Worm (Caenorhabditis elegans) whole organism, L3 larva: ENCODE measurements around the gene srg-50.

Source experiments
- R02D3.7 ChIP-seq: fragments of 150-350 bp; optimal IDR thresholded peaks from 2 replicates; lab custom pipeline; 2014; ENCODE audit warnings: missing biosample characterization, missing genetic modification characterization
- ZK546.5 ChIP-seq: sonication (generic microtip); optimal IDR thresholded peaks from 2 replicates; lab custom pipeline; 2017; ENCODE audit warnings: missing biosample characterization, missing genetic modification characterization
- aly-2 ChIP-seq: fragments of 150-350 bp; optimal IDR thresholded peaks from 2 replicates; lab custom pipeline; 2014; ENCODE audit warnings: missing biosample characterization, missing genetic modification characterization
- ama-1 ChIP-seq: fragments of 150-350 bp; optimal IDR thresholded peaks from 2 replicates; lab custom pipeline; 2018
- ceh-16 ChIP-seq: sonication (generic microtip); optimal IDR thresholded peaks from 2 replicates; lab custom pipeline; 2017; ENCODE audit warnings: missing biosample characterization, missing genetic modification characterization
- ceh-28 ChIP-seq: fragments of 150-350 bp; optimal IDR thresholded peaks from 2 replicates; lab custom pipeline; 2014; ENCODE audit warnings: missing biosample characterization, missing genetic modification reagents, missing genetic modification characterization
- ceh-9 ChIP-seq: sonication (generic microtip); optimal IDR thresholded peaks from 2 replicates; lab custom pipeline; 2018; ENCODE audit warnings: missing biosample characterization, missing genetic modification characterization
- daf-12 ChIP-seq: fragments of 150-350 bp; optimal IDR thresholded peaks from 2 replicates; lab custom pipeline; 2014; ENCODE audit warnings: missing biosample characterization, missing genetic modification reagents, missing genetic modification characterization
- egl-5 ChIP-seq: fragments of 150-350 bp; optimal IDR thresholded peaks from 2 replicates; lab custom pipeline; 2017; ENCODE audit warnings: missing biosample characterization, missing genetic modification reagents, missing genetic modification characterization, inconsistent platforms
- elt-1 ChIP-seq: fragments of 150-350 bp; optimal IDR thresholded peaks from 2 replicates; lab custom pipeline; 2014; ENCODE audit warnings: missing biosample characterization, missing genetic modification characterization
- elt-2 ChIP-seq: sonication (generic microtip); optimal IDR thresholded peaks from 2 replicates; lab custom pipeline; 2016; ENCODE audit warnings: missing genetic modification reagents, mild to moderate bottlenecking, missing genetic modification characterization, missing compliant biosample characterization
- elt-3 ChIP-seq, 3 experiments: fragments of 150-350 bp in 1 of 3; sonication (generic microtip) in 2 of 3; optimal IDR thresholded peaks; 2 replicates in 2 of 3; 4 replicates in 1 of 3; lab custom pipeline; 2014 to 2017; ENCODE audit warnings: missing biosample characterization in 3 of 3, missing genetic modification characterization in 3 of 3
- eor-1 ChIP-seq, 2 experiments: fragments of 150-350 bp; optimal IDR thresholded peaks; 2 replicates each; lab custom pipeline; 2014 to 2018; ENCODE audit warnings: missing biosample characterization in 2 of 2, missing genetic modification characterization in 2 of 2
- fkh-10 ChIP-seq: sonication (generic microtip); optimal IDR thresholded peaks from 2 replicates; lab custom pipeline; 2017; ENCODE audit warnings: missing biosample characterization, missing genetic modification reagents, missing genetic modification characterization
- fos-1 ChIP-seq: fragments of 150-350 bp; optimal IDR thresholded peaks from 2 replicates; lab custom pipeline; 2014; ENCODE audit warnings: missing biosample characterization, missing genetic modification characterization
- jun-1 ChIP-seq: fragments of 150-350 bp; optimal IDR thresholded peaks from 2 replicates; lab custom pipeline; 2014; ENCODE audit warnings: missing biosample characterization, missing genetic modification reagents, missing genetic modification characterization
- lin-15B ChIP-seq: fragments of 150-350 bp; optimal IDR thresholded peaks from 2 replicates; lab custom pipeline; 2014; ENCODE audit warnings: missing biosample characterization, missing genetic modification characterization
- lin-39 ChIP-seq: fragments of 150-350 bp; optimal IDR thresholded peaks from 2 replicates; lab custom pipeline; 2018; ENCODE audit warnings: missing biosample characterization, missing genetic modification reagents, missing genetic modification characterization
- lsy-12 ChIP-seq: sonication (generic microtip); optimal IDR thresholded peaks from 2 replicates; lab custom pipeline; 2016; ENCODE audit warnings: mild to moderate bottlenecking, missing genetic modification characterization, missing compliant biosample characterization
- mdl-1 ChIP-seq: fragments of 150-350 bp; optimal IDR thresholded peaks from 2 replicates; lab custom pipeline; 2014; ENCODE audit warnings: missing biosample characterization, missing genetic modification characterization
- mml-1 ChIP-seq: fragments of 150-350 bp; sonication (generic microtip); optimal IDR thresholded peaks from 3 replicates; lab custom pipeline; 2014; ENCODE audit warnings: missing biosample characterization, missing genetic modification characterization
- nfya-1 ChIP-seq: sonication (generic microtip); optimal IDR thresholded peaks from 2 replicates; lab custom pipeline; 2017; ENCODE audit warnings: missing genetic modification characterization, mild to moderate bottlenecking, missing compliant biosample characterization, antibody characterized with exemption, moderate library complexity; ENCODE audit not compliant: insufficient read depth
- nhr-11 ChIP-seq: fragments of 150-350 bp; optimal IDR thresholded peaks from 2 replicates; lab custom pipeline; 2014; ENCODE audit warnings: missing biosample characterization, missing genetic modification characterization
- nhr-23 ChIP-seq: fragments of 150-350 bp; optimal IDR thresholded peaks from 2 replicates; lab custom pipeline; 2014; ENCODE audit warnings: missing biosample characterization, missing genetic modification reagents, missing genetic modification characterization
- nhr-237 ChIP-seq: fragments of 150-350 bp; optimal IDR thresholded peaks from 2 replicates; lab custom pipeline; 2014; ENCODE audit warnings: missing biosample characterization, missing genetic modification characterization
- nhr-25 ChIP-seq: sonication (generic microtip); optimal IDR thresholded peaks from 2 replicates; lab custom pipeline; 2017; ENCODE audit warnings: missing biosample characterization, missing genetic modification characterization
- nhr-28 ChIP-seq: fragments of 150-350 bp; optimal IDR thresholded peaks from 2 replicates; lab custom pipeline; 2014; ENCODE audit warnings: missing biosample characterization, missing genetic modification characterization
- nhr-43 ChIP-seq: sonication (generic microtip); optimal IDR thresholded peaks from 2 replicates; lab custom pipeline; 2016; ENCODE audit warnings: mild to moderate bottlenecking, missing genetic modification characterization, missing compliant biosample characterization; ENCODE audit not compliant: poor library complexity, severe bottlenecking
- nhr-67 ChIP-seq: fragments of 150-350 bp; optimal IDR thresholded peaks from 2 replicates; lab custom pipeline; 2014; ENCODE audit warnings: missing biosample characterization, missing genetic modification characterization
- nhr-76 ChIP-seq: fragments of 150-350 bp; sonication (generic microtip); optimal IDR thresholded peaks from 5 replicates; lab custom pipeline; 2014; ENCODE audit warnings: missing biosample characterization, missing genetic modification characterization
- nhr-77 ChIP-seq: fragments of 150-350 bp; optimal IDR thresholded peaks from 2 replicates; lab custom pipeline; 2014; ENCODE audit warnings: missing biosample characterization, missing genetic modification characterization
- pha-4 ChIP-seq: fragments of 150-350 bp; optimal IDR thresholded peaks from 2 replicates; lab custom pipeline; 2014; ENCODE audit warnings: missing biosample characterization, missing genetic modification reagents, missing genetic modification characterization
- pqm-1 ChIP-seq: fragments of 150-350 bp; optimal IDR thresholded peaks from 2 replicates; lab custom pipeline; 2017; ENCODE audit warnings: missing biosample characterization, missing genetic modification characterization, inconsistent platforms
- sea-2 ChIP-seq: fragments of 150-350 bp; sonication (generic microtip); optimal IDR thresholded peaks from 4 replicates; lab custom pipeline; 2014; ENCODE audit warnings: missing biosample characterization, missing genetic modification reagents, missing genetic modification characterization
- snpc-4 ChIP-seq: fragments of 150-350 bp; optimal IDR thresholded peaks from 2 replicates; lab custom pipeline; 2014; ENCODE audit warnings: missing biosample characterization, missing genetic modification characterization
- tbx-2 ChIP-seq: sonication (generic microtip); optimal IDR thresholded peaks from 2 replicates; lab custom pipeline; 2016; ENCODE audit warnings: mild to moderate bottlenecking, missing genetic modification characterization, missing compliant biosample characterization
- unc-39 ChIP-seq: sonication (generic microtip); optimal IDR thresholded peaks from 4 replicates; lab custom pipeline; 2017; ENCODE audit warnings: missing biosample characterization, missing genetic modification characterization
- unc-62 ChIP-seq: fragments of 150-350 bp; sonication (generic microtip); optimal IDR thresholded peaks from 4 replicates; lab custom pipeline; 2014; ENCODE audit warnings: missing biosample characterization, missing genetic modification reagents, missing genetic modification characterization
- ztf-4 ChIP-seq: fragments of 150-350 bp; optimal IDR thresholded peaks from 2 replicates; lab custom pipeline; 2014; ENCODE audit warnings: missing biosample characterization, missing genetic modification characterization

srg-50 gene

DNA sequence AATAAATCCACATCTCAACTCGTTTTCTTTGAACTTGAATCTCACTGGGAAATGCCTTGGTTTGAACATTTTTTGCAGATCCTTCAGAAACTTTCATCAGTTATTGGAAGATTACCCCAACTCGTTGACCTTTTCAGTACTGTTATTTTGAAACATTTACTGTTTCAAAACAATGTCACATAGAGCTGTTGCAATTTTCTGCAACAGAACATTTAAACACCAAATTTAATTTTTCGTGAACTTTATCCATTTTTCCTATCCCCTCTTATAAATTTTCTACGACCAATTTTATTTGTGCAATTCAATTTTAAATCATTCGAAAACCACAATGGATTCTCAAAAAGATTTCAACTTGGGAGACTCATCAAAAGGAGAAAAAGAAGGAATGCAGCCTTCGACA lies 32.9 kb upstream of the srg-50 start, which contains the start of gene ZC477.2:
TSS of gene ZC477.2 (plus strand) at position 301 of the 400 bp plus-strand sequence.
- no peak for TF ChIP-seq aly-2 (tag; lab: Kevin White, UChicago)
- TF ChIP-seq pha-4 (tag; lab: Kevin White, UChicago), result no peak
- TF ChIP-seq pqm-1 (tag; lab: Kevin White, UChicago), result no peak
- no peak for TF ChIP-seq nhr-237 (tag; lab: Kevin White, UChicago)
- TF ChIP-seq nhr-25 (tag; lab: Kevin White, UChicago), result no peak
- no peak for TF ChIP-seq mdl-1
- no peak for TF ChIP-seq daf-12 (tag; lab: Kevin White, UChicago)
- TF ChIP-seq lin-39, result no peak
- TF ChIP-seq ZK546.5 (tag; lab: Kevin White, UChicago), result no peak
- no peak for TF ChIP-seq elt-3 (tag; optimal IDR thresholded peaks at IDR 0.05; lab: Kevin White, UChicago)
- TF ChIP-seq nhr-76 (tag; lab: Kevin White, UChicago), result no peak
- TF ChIP-seq ztf-4, result no peak
- no peak for TF ChIP-seq elt-2 (tag; lab: Kevin White, UChicago)
- TF ChIP-seq ceh-9, result no peak
- TF ChIP-seq tbx-2 (tag; lab: Kevin White, UChicago), result no peak
- TF ChIP-seq nhr-43 (tag; lab: Kevin White, UChicago), result no peak
- no peak for TF ChIP-seq nhr-28 (tag; lab: Kevin White, UChicago)

DNA sequence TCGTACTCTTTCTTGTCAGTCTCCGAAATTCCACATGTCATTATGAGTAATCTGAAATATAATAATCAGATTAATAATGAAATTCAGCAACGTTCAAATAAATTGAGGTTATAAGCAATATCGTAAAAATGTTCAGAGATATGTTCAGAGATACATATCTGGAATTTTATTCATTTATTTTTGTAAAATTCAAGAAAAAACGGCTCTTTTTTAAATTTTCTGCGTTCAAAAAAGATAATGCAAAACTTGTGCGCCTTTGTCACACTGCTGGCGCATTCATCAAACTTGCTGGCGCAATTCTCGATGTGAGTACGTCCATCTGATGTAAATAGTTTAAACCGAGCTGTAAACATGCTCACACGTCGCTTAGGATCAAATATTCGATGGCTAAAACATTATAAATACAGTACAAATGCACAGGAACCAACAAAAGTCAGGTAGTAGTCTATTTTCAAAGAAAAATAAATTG lies 28.3 kb upstream of the srg-50 start, which contains the start of the genes rde-8 and ZC477.3:
TSS of gene rde-8 (minus strand) at position 51 of the 469 bp plus-strand sequence.
TSS of gene ZC477.3 (plus strand) at position 282 of the 469 bp plus-strand sequence.
- TF ChIP-seq elt-2 (tag; lab: Kevin White, UChicago), result peak; percentile 34
- TF ChIP-seq elt-3 (tag; optimal IDR thresholded peaks at IDR 0.05; lab: Kevin White, UChicago), result no peak
- TF ChIP-seq nhr-11 (tag; lab: Kevin White, UChicago), result peak; percentile 42
- TF ChIP-seq nhr-25 (tag; lab: Kevin White, UChicago), result peak; percentile 35
- TF ChIP-seq aly-2 (tag; lab: Kevin White, UChicago), result no peak
- TF ChIP-seq daf-12 (tag; lab: Kevin White, UChicago), result no peak
- TF ChIP-seq unc-39 (tag; lab: Kevin White, UChicago), result no peak
- no peak for TF ChIP-seq ztf-4
- TF ChIP-seq nfya-1 (tag; lab: Kevin White, UChicago), result peak; percentile 64
- TF ChIP-seq fkh-10 (GFP tag; lab: Kevin White, UChicago), result no peak
- peak; percentile 29 for TF ChIP-seq jun-1 (tag; lab: Kevin White, UChicago)
- TF ChIP-seq elt-1 (tag; lab: Kevin White, UChicago), result no peak
- no peak for TF ChIP-seq pqm-1 (tag; lab: Kevin White, UChicago)
- TF ChIP-seq nhr-76 (tag; lab: Kevin White, UChicago), result no peak
- TF ChIP-seq nhr-43 (tag; lab: Kevin White, UChicago), result peak; percentile 36
- TF ChIP-seq lin-39, result no peak
- TF ChIP-seq ceh-16 (tag; lab: Kevin White, UChicago), result no peak
- peak; percentile 79 for TF ChIP-seq lin-15B (tag; lab: Kevin White, UChicago)
- TF ChIP-seq R02D3.7 (tag; lab: Kevin White, UChicago), result peak; percentile 30
- TF ChIP-seq nhr-237 (tag; lab: Kevin White, UChicago), result no peak
- peak; percentile 92 for TF ChIP-seq pha-4 (tag; lab: Kevin White, UChicago)
- TF ChIP-seq nhr-23 (tag; lab: Kevin White, UChicago), result peak; percentile 55
- peak; percentile 39 for TF ChIP-seq lsy-12 (tag; lab: Kevin White, UChicago)
- no peak for TF ChIP-seq fos-1
- peak; percentile 41 for TF ChIP-seq snpc-4
- TF ChIP-seq mdl-1, result no peak
- TF ChIP-seq sea-2, result no peak
- no peak for TF ChIP-seq unc-62
- no peak for TF ChIP-seq ZK546.5 (tag; lab: Kevin White, UChicago)
- TF ChIP-seq eor-1 (tag; optimal IDR thresholded peaks at IDR 0.05; lab: Kevin White, UChicago), result no peak
- TF ChIP-seq nhr-77 (tag; lab: Kevin White, UChicago), result peak; percentile 42
- TF ChIP-seq mml-1 (tag; lab: Kevin White, UChicago), result no peak
- TF ChIP-seq ceh-28 (tag; lab: Kevin White, UChicago), result peak; percentile 25
- TF ChIP-seq tbx-2 (tag; lab: Kevin White, UChicago), result peak; percentile 56

DNA sequence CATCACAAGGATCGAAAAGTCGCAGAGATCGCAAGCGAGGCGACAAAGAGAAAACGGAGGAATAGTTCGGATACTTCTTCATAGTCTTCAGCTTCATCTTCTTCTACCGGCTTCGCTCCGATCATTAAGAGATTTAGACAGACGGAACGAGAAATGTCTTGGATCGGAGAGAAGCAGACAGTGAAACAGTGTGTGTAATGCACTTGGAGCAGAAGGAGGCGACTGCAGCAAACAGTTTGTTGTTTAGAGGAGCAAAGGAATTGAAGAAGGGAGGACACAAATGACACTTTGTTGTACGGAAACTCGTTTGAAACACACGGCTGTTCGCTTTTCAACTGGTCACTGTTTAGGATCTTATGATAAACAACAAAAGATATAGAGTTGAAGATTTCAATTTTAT lies 24.4 kb upstream of the srg-50 start:
- TF ChIP-seq ama-1 (lab: Kevin White, UChicago) (no peak), egl-5 (peak; percentile 39), lin-39 (peak; percentile 34), ZK546.5 (tag; lab: Kevin White, UChicago) (no peak), pha-4 (tag; lab: Kevin White, UChicago) (peak; percentile 53), nfya-1 (tag; lab: Kevin White, UChicago) (peak; percentile 6), nhr-67 (tag; lab: Kevin White, UChicago) (no peak)
- TF ChIP-seq, all 47 proteins: peak for 4
